Comparison of ENCODE assay signal across 4 worm cellular contexts in genomic region chrIV:5561497-5562155, ce11.
TF ChIP-seq lines count a peak whose summit lies in the region.

No protein-coding gene starts in this region.

TF ChIP-seq in whole organism, L1 larva, 84 proteins besides CTCF, POLR2A, EP300 and RAD21 (continued from another document and continues in another):
- TF ChIP-seq ceh-82 (tag; optimal IDR thresholded peaks at IDR 0.05; lab: Kevin White, UChicago) (peak in 1 of 3 experiments; percentile 5), ces-1 (GFP tag; optimal IDR thresholded peaks at IDR 0.05; lab: Kevin White, UChicago) (no peak), ztf-11 (tag; optimal IDR thresholded peaks at IDR 0.05; lab: Kevin White, UChicago) (no peak), swsn-7 (tag; optimal IDR thresholded peaks at IDR 0.05; lab: Kevin White, UChicago) (peak; percentile 67), C16A3.4 (tag; optimal IDR thresholded peaks at IDR 0.05; lab: Kevin White, UChicago) (peak; percentile 2), nhr-12 (tag; optimal IDR thresholded peaks at IDR 0.05; lab: Kevin White, UChicago) (no peak), nhr-71 (tag; optimal IDR thresholded peaks at IDR 0.05; lab: Kevin White, UChicago) (peak; percentile 81), xbp-1 (tag; optimal IDR thresholded peaks at IDR 0.05; lab: Kevin White, UChicago) (peak; percentile 51), jun-1 (tag; optimal IDR thresholded peaks at IDR 0.05; lab: Kevin White, UChicago) (no peak), fos-1 (tag; optimal IDR thresholded peaks at IDR 0.05; lab: Kevin White, UChicago) (peak; percentile 43), fkh-10 (GFP tag; optimal IDR thresholded peaks at IDR 0.05; lab: Kevin White, UChicago) (no peak), ceh-8 (GFP tag; optimal IDR thresholded peaks at IDR 0.05; lab: Kevin White, UChicago) (no peak), tbx-2 (tag; optimal IDR thresholded peaks at IDR 0.05; lab: Kevin White, UChicago) (peak; percentile 12), hpl-2 (GFP tag; optimal IDR thresholded peaks at IDR 0.05; lab: Kevin White, UChicago) (no peak), lin-14 (GFP tag; optimal IDR thresholded peaks at IDR 0.05; lab: Kevin White, UChicago) (peak; percentile 87), nhr-47 (tag; optimal IDR thresholded peaks at IDR 0.05; lab: Kevin White, UChicago) (peak; percentile 66), mep-1 (tag; optimal IDR thresholded peaks at IDR 0.05; lab: Kevin White, UChicago) (peak; percentile 55), unc-98 (GFP tag; IDR thresholded peaks at IDR 0.05; lab: Robert Waterston, UW) (no peak), C34B4.2 (tag; optimal IDR thresholded peaks at IDR 0.05; lab: Kevin White, UChicago) (no peak), dpl-1 (GFP tag; optimal IDR thresholded peaks at IDR 0.05; lab: Kevin White, UChicago) (peak; percentile 29 to 38 (median 36)), ama-1 (optimal IDR thresholded peaks at IDR 0.05; lab: Kevin White, UChicago) (peak; percentile 86), nhr-85 (tag; lab: Kevin White, UChicago) (peak; percentile 99), mef-2 (tag; optimal IDR thresholded peaks at IDR 0.05; lab: Kevin White, UChicago) (no peak), ztf-4 (tag; optimal IDR thresholded peaks at IDR 0.05; lab: Kevin White, UChicago) (no peak), nhr-237 (tag; optimal IDR thresholded peaks at IDR 0.05; lab: Kevin White, UChicago) (peak; percentile 32), nhr-90 (tag; optimal IDR thresholded peaks at IDR 0.05; lab: Kevin White, UChicago; ENCODE audit: poor library complexity) (peak; percentile 72), blmp-1 (tag; optimal IDR thresholded peaks at IDR 0.05; lab: Kevin White, UChicago) (peak; percentile 68), unc-62 (GFP tag; optimal IDR thresholded peaks at IDR 0.05; lab: Kevin White, UChicago) (no peak), snu-23 (GFP tag; optimal IDR thresholded peaks at IDR 0.05; lab: Kevin White, UChicago) (peak; percentile 68), lin-13 (GFP tag; optimal IDR thresholded peaks at IDR 0.05; lab: Kevin White, UChicago) (peak; percentile 47), egl-27 (tag; optimal IDR thresholded peaks at IDR 0.05; lab: Kevin White, UChicago) (no peak), nhr-28 (tag; optimal IDR thresholded peaks at IDR 0.05; lab: Kevin White, UChicago) (no peak), lin-35 (GFP tag; optimal IDR thresholded peaks at IDR 0.05; lab: Kevin White, UChicago) (peak; percentile 15), nhr-84 (tag; optimal IDR thresholded peaks at IDR 0.05; lab: Kevin White, UChicago) (no peak)

TF ChIP-seq in whole organism, L2 larva, 48 proteins besides CTCF, POLR2A, EP300 and RAD21 (continued from another document):
- TF ChIP-seq lsy-2 (tag; optimal IDR thresholded peaks at IDR 0.05; lab: Kevin White, UChicago) (peak in 1 of 2 experiments; percentile 50), gmeb-1 (tag; optimal IDR thresholded peaks at IDR 0.05; lab: Kevin White, UChicago) (peak; percentile 49), ZK546.5 (tag; optimal IDR thresholded peaks at IDR 0.05; lab: Kevin White, UChicago) (no peak), ama-1 (optimal IDR thresholded peaks at IDR 0.05; lab: Kevin White, UChicago) (peak; percentile 89), elt-3 (tag; optimal IDR thresholded peaks at IDR 0.05; lab: Kevin White, UChicago) (no peak), fos-1 (tag; optimal IDR thresholded peaks at IDR 0.05; lab: Kevin White, UChicago) (peak; percentile 21), nhr-6 (tag; optimal IDR thresholded peaks at IDR 0.05; lab: Kevin White, UChicago) (peak; percentile 33)

TF ChIP-seq in whole organism, L3 larva, 47 proteins besides CTCF, POLR2A, EP300 and RAD21 (continued from another document):
- TF ChIP-seq R02D3.7 (tag; optimal IDR thresholded peaks at IDR 0.05; lab: Kevin White, UChicago), result no peak
- no peak for TF ChIP-seq sea-2 (GFP tag; optimal IDR thresholded peaks at IDR 0.05; lab: Kevin White, UChicago)
- TF ChIP-seq ceh-9 (tag; optimal IDR thresholded peaks at IDR 0.05; lab: Kevin White, UChicago), result no peak
- no peak for TF ChIP-seq snpc-4 (tag; optimal IDR thresholded peaks at IDR 0.05; lab: Kevin White, UChicago)
- no peak for TF ChIP-seq nhr-12 (tag; optimal IDR thresholded peaks at IDR 0.05; lab: Kevin White, UChicago)
- TF ChIP-seq ceh-28 (tag; optimal IDR thresholded peaks at IDR 0.05; lab: Kevin White, UChicago), result peak; percentile 5
- TF ChIP-seq nhr-23 (tag; optimal IDR thresholded peaks at IDR 0.05; lab: Kevin White, UChicago), result peak; percentile 89
- no peak for TF ChIP-seq nhr-28 (tag; optimal IDR thresholded peaks at IDR 0.05; lab: Kevin White, UChicago)
- no peak for TF ChIP-seq ztf-11 (tag; optimal IDR thresholded peaks at IDR 0.05; lab: Kevin White, UChicago)

TF ChIP-seq in whole organism, late embryonic, 69 proteins besides CTCF, POLR2A, EP300 and RAD21 (continued from another document):
- no peak for TF ChIP-seq odd-2 (tag; optimal IDR thresholded peaks at IDR 0.05; lab: Kevin White, UChicago)
- TF ChIP-seq ets-4 (tag; optimal IDR thresholded peaks at IDR 0.05; lab: Kevin White, UChicago), result no peak
- no peak for TF ChIP-seq hlh-15 (tag; optimal IDR thresholded peaks at IDR 0.05; lab: Kevin White, UChicago)
- TF ChIP-seq ahr-1 (tag; optimal IDR thresholded peaks at IDR 0.05; lab: Kevin White, UChicago), result no peak
- TF ChIP-seq sox-2 (GFP tag; IDR thresholded peaks at IDR 0.05; lab: Robert Waterston, UW), result peak; percentile 52; the same call in 1 of the 2 replicates
